Fruit fly (Drosophila melanogaster): ENCODE data around the gene Sam-S.

The Sam-S gene

dm6 chr2L:135383-136130, 28.9 kb downstream of the Sam-S start:
- TF ChIP-seq Rel (GFP tag; optimal IDR thresholded peaks at IDR 0.05) (no peak), Rel (tag; optimal IDR thresholded peaks at IDR 0.05) (peak; percentile 20), fru (GFP tag; optimal IDR thresholded peaks at IDR 0.05) (peak; percentile 47), Hnf4 (GFP tag; optimal IDR thresholded peaks at IDR 0.05) (peak; percentile 62), sage (GFP tag; optimal IDR thresholded peaks at IDR 0.05) (no peak), jim (GFP tag; optimal IDR thresholded peaks at IDR 0.05) (no peak), Mio (GFP tag; optimal IDR thresholded peaks at IDR 0.05) (no peak)

- TF ChIP-seq fru (GFP tag; optimal IDR thresholded peaks at IDR 0.05) (no peak), CG32264 (GFP tag; optimal IDR thresholded peaks at IDR 0.05) (no peak), CrebA (GFP tag; optimal IDR thresholded peaks at IDR 0.05; ENCODE audit: borderline replicate concordance) (no peak), CG9705 (GFP tag; optimal IDR thresholded peaks at IDR 0.05) (no peak), woc (GFP tag; optimal IDR thresholded peaks at IDR 0.05) (no peak), usp (GFP tag; optimal IDR thresholded peaks at IDR 0.05) (no peak), foxo (GFP tag; optimal IDR thresholded peaks at IDR 0.05) (no peak)
These were observed 29.4 kb downstream of the Sam-S start for dm6 chr2L:136131-136426.

- TF ChIP-seq CG32264 (GFP tag; optimal IDR thresholded peaks at IDR 0.05) (no peak), N (GFP tag; optimal IDR thresholded peaks at IDR 0.05) (no peak), Mio (GFP tag; optimal IDR thresholded peaks at IDR 0.05) (no peak), Hr83 (GFP tag; optimal IDR thresholded peaks at IDR 0.05; ENCODE audit: poor library complexity, severe bottlenecking) (peak; percentile 19), usp (GFP tag; optimal IDR thresholded peaks at IDR 0.05) (no peak), lola (GFP tag; optimal IDR thresholded peaks at IDR 0.05) (no peak), dmrt93B (GFP tag; optimal IDR thresholded peaks at IDR 0.05) (no peak), foxo (GFP tag; optimal IDR thresholded peaks at IDR 0.05) (no peak), ey (GFP tag; optimal IDR thresholded peaks at IDR 0.05) (no peak), dl (GFP tag; optimal IDR thresholded peaks at IDR 0.05; ENCODE audit: insufficient read depth in 1 of 2, partially characterized antibody in 2 of 2) (no peak), CG9705 (GFP tag; optimal IDR thresholded peaks at IDR 0.05) (peak; percentile 5), jim (GFP tag; optimal IDR thresholded peaks at IDR 0.05) (no peak), woc (GFP tag; optimal IDR thresholded peaks at IDR 0.05) (no peak), Dif (GFP tag; optimal IDR thresholded peaks at IDR 0.05; ENCODE audit: partially characterized antibody) (no peak), HLH106 (tag; optimal IDR thresholded peaks at IDR 0.05) (no peak), dsf (GFP tag; optimal IDR thresholded peaks at IDR 0.05; ENCODE audit: borderline replicate concordance) (no peak), pan (optimal IDR thresholded peaks at IDR 0.05) (no peak), fru (GFP tag; optimal IDR thresholded peaks at IDR 0.05) (no peak), Jra (GFP tag; optimal IDR thresholded peaks at IDR 0.05) (no peak), tai (GFP tag; optimal IDR thresholded peaks at IDR 0.05) (peak; percentile 69), CrebA (GFP tag; optimal IDR thresholded peaks at IDR 0.05; ENCODE audit: borderline replicate concordance) (no peak), Abd-B (GFP tag; optimal IDR thresholded peaks at IDR 0.05) (no peak), psq (GFP tag; optimal IDR thresholded peaks at IDR 0.05) (no peak), Hnf4 (GFP tag; optimal IDR thresholded peaks at IDR 0.05) (peak; percentile 23), Dfd (GFP tag; optimal IDR thresholded peaks at IDR 0.05) (no peak), h (GFP tag; optimal IDR thresholded peaks at IDR 0.05) (peak; percentile 14), sage (GFP tag; optimal IDR thresholded peaks at IDR 0.05) (peak; percentile 29), br (GFP tag; optimal IDR thresholded peaks at IDR 0.05) (peak; percentile 18), rgr (GFP tag; optimal IDR thresholded peaks at IDR 0.05) (peak; percentile 16), Sp1 (GFP tag; optimal IDR thresholded peaks at IDR 0.05) (peak; percentile 55), Rel (GFP tag; optimal IDR thresholded peaks at IDR 0.05) (peak; percentile 7), Rel (tag; optimal IDR thresholded peaks at IDR 0.05) (peak; percentile 94), sv (GFP tag; optimal IDR thresholded peaks at IDR 0.05) (no peak), Hr78 (GFP tag; optimal IDR thresholded peaks at IDR 0.05) (no peak), Vsx2 (GFP tag; optimal IDR thresholded peaks at IDR 0.05; ENCODE audit: partially characterized antibody) (no peak), brk (GFP tag; optimal IDR thresholded peaks at IDR 0.05) (peak; percentile 29), GATAd (GFP tag; optimal IDR thresholded peaks at IDR 0.05) (no peak), OdsH (GFP tag; optimal IDR thresholded peaks at IDR 0.05) (peak; percentile 36), Myc (optimal IDR thresholded peaks at IDR 0.05) (no peak)
These were observed 30.3 kb downstream of the Sam-S start for dm6 chr2L:136747-137709.

All from whole organism, wandering third instar larva.